Worm (Caenorhabditis elegans) whole organism, L3 larva: ENCODE data around the gene tag-120.

ENCODE experiments used
- nhr-237 ChIP-seq: fragments of 150-350 bp; optimal IDR thresholded peaks from 2 replicates; lab custom pipeline; 2014; ENCODE audit warnings: missing biosample characterization, missing genetic modification characterization
- snpc-4 ChIP-seq: fragments of 150-350 bp; optimal IDR thresholded peaks from 2 replicates; lab custom pipeline; 2014; ENCODE audit warnings: missing biosample characterization, missing genetic modification characterization

DNA sequence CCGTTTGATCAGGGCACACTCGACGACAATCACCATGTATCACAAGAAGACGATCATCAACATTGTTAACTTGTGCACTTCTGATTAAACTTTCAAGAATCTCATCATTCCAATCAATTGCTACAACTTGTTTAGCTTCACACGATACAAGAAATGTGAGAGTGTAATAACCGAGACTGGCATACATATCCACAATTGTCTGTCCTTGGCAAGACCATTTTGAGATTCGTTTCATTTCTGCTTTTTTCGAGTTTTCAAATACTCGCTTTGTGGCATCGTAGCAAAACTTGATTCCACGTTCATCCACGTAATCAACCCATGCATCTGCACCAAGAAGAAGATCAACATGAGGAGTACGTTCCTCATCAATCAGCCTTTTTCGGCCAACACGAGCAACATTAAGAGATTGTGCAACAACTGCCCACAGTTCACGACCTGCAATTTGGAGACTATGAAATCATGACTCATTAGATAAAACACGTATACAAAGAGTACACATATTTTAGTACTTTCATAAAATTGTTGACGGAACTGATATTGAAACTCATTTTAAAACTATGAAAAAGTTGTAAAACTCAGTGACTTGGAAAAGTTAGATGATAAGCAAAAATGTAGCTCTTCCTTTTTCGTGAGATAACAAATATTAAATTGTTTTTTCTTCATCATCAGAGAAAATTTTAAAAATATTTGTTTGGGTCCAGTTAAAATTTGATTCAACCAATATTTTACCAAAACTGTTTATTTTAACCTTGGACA is 3.0 kb upstream of the tag-120 start:
- TF ChIP-seq snpc-4 (tag; lab: Kevin White, UChicago) (no peak), nhr-237 (tag; lab: Kevin White, UChicago) (no peak)
